Worm (Caenorhabditis elegans) whole organism, mixed stage, embryonic: ENCODE data around the gene C52B11.5.
A peak's percentile ranks its signal among the peaks of the same experiment; 100 is the strongest.

Experiments used
- M03D4.4 ChIP-seq: sonication (generic microtip); optimal IDR thresholded peaks from 2 replicates; lab custom pipeline; 2017; ENCODE audit warnings: mild to moderate bottlenecking, missing genetic modification characterization, missing compliant biosample characterization
- ceh-39 ChIP-seq: fragments of 150-350 bp; optimal IDR thresholded peaks from 2 replicates; lab custom pipeline; 2014; ENCODE audit warnings: missing biosample characterization, missing genetic modification characterization
- ceh-83 ChIP-seq: fragments of 200-800 bp; sonication (Bioruptor generic); optimal IDR thresholded peaks from 2 replicates; lab custom pipeline; 2018; ENCODE audit warnings: mild to moderate bottlenecking, missing genetic modification characterization, missing compliant biosample characterization
- ces-1 ChIP-seq: fragments of 150-350 bp; optimal IDR thresholded peaks from 2 replicates; lab custom pipeline; 2014; ENCODE audit warnings: missing biosample characterization, missing genetic modification reagents, missing genetic modification characterization
- cnd-1 ChIP-seq: fragments of 200-800 bp; sonication (Bioruptor generic); optimal IDR thresholded peaks from 2 replicates; lab custom pipeline; 2018; ENCODE audit warnings: mild to moderate bottlenecking, missing genetic modification characterization, missing compliant biosample characterization
- drap-1 ChIP-seq: fragments of 200-800 bp; sonication (Bioruptor generic); optimal IDR thresholded peaks from 3 replicates; lab custom pipeline; 2018; ENCODE audit warnings: mild to moderate bottlenecking, missing genetic modification characterization, missing compliant biosample characterization
- elt-1 ChIP-seq: sonication (generic microtip); optimal IDR thresholded peaks from 2 replicates; lab custom pipeline; 2017; ENCODE audit warnings: missing genetic modification characterization, mild to moderate bottlenecking, missing compliant biosample characterization, antibody characterized with exemption, moderate library complexity, borderline replicate concordance; ENCODE audit not compliant: insufficient read depth
- elt-3 ChIP-seq: fragments of 150-350 bp; optimal IDR thresholded peaks from 2 replicates; lab custom pipeline; 2014; ENCODE audit warnings: missing biosample characterization, missing genetic modification characterization
- flh-1 ChIP-seq: fragments of 200-800 bp; sonication (Bioruptor generic); optimal IDR thresholded peaks from 2 replicates; lab custom pipeline; 2018; ENCODE audit warnings: mild to moderate bottlenecking, missing genetic modification characterization, moderate library complexity, missing compliant biosample characterization
- ham-2 ChIP-seq: fragments of 200-800 bp; sonication (Bioruptor generic); optimal IDR thresholded peaks from 2 replicates; lab custom pipeline; 2018; ENCODE audit warnings: mild to moderate bottlenecking, missing genetic modification characterization, missing compliant biosample characterization
- hlh-1 ChIP-seq: fragments of 150-350 bp; optimal IDR thresholded peaks from 2 replicates; lab custom pipeline; 2014; ENCODE audit warnings: missing biosample characterization, missing genetic modification reagents, missing genetic modification characterization
- lin-32 ChIP-seq: fragments of 200-800 bp; sonication (Bioruptor generic); optimal IDR thresholded peaks from 2 replicates; lab custom pipeline; 2018; ENCODE audit warnings: mild to moderate bottlenecking, missing genetic modification characterization, missing compliant biosample characterization
- lsy-2 ChIP-seq: fragments of 150-350 bp; optimal IDR thresholded peaks from 2 replicates; lab custom pipeline; 2014; ENCODE audit warnings: missing biosample characterization, missing genetic modification characterization
- mab-5 ChIP-seq: fragments of 150-350 bp; optimal IDR thresholded peaks from 2 replicates; lab custom pipeline; 2014; ENCODE audit warnings: missing biosample characterization, missing genetic modification characterization
- mep-1 ChIP-seq: fragments of 150-350 bp; optimal IDR thresholded peaks from 2 replicates; lab custom pipeline; 2017; ENCODE audit warnings: missing biosample characterization, missing genetic modification reagents, missing genetic modification characterization, inconsistent platforms
- mls-2 ChIP-seq: sonication (generic microtip); optimal IDR thresholded peaks from 2 replicates; lab custom pipeline; 2016; ENCODE audit warnings: mild to moderate bottlenecking, missing genetic modification characterization, moderate library complexity, missing compliant biosample characterization
- nhr-12 ChIP-seq: fragments of 150-350 bp; optimal IDR thresholded peaks from 2 replicates; lab custom pipeline; 2014; ENCODE audit warnings: missing biosample characterization, missing genetic modification characterization
- nhr-237 ChIP-seq: fragments of 150-350 bp; optimal IDR thresholded peaks from 2 replicates; lab custom pipeline; 2014; ENCODE audit warnings: missing biosample characterization, missing genetic modification characterization
- nhr-28 ChIP-seq: fragments of 150-350 bp; optimal IDR thresholded peaks from 2 replicates; lab custom pipeline; 2014; ENCODE audit warnings: missing biosample characterization, missing genetic modification characterization
- nhr-76 ChIP-seq: sonication (generic microtip); optimal IDR thresholded peaks from 2 replicates; lab custom pipeline; 2017; ENCODE audit warnings: missing biosample characterization, missing genetic modification characterization
- pha-4 ChIP-seq: fragments of 150-350 bp; optimal IDR thresholded peaks from 2 replicates; lab custom pipeline; 2018; ENCODE audit warnings: missing biosample characterization, missing genetic modification reagents, missing genetic modification characterization
- sem-2 ChIP-seq: fragments of 200-800 bp; sonication (Bioruptor generic); optimal IDR thresholded peaks from 2 replicates; lab custom pipeline; 2018; ENCODE audit warnings: mild to moderate bottlenecking, missing genetic modification characterization, missing compliant biosample characterization
- snpc-4 ChIP-seq: fragments of 150-350 bp; optimal IDR thresholded peaks from 2 replicates; lab custom pipeline; 2014; ENCODE audit warnings: missing biosample characterization, missing genetic modification characterization
- sptf-1 ChIP-seq: sonication (generic microtip); optimal IDR thresholded peaks from 2 replicates; lab custom pipeline; 2017; ENCODE audit warnings: mild to moderate bottlenecking, missing genetic modification characterization, moderate library complexity, missing compliant biosample characterization
- tbx-8 ChIP-seq: fragments of 200-800 bp; sonication (Bioruptor generic); optimal IDR thresholded peaks from 2 replicates; lab custom pipeline; 2018; ENCODE audit warnings: mild to moderate bottlenecking, missing genetic modification characterization, moderate library complexity, missing compliant biosample characterization
- unc-120 ChIP-seq: sonication (generic microtip); optimal IDR thresholded peaks from 2 replicates; lab custom pipeline; 2017; ENCODE audit warnings: missing genetic modification characterization, missing compliant biosample characterization; ENCODE audit not compliant: poor library complexity, severe bottlenecking
- unc-39 ChIP-seq: fragments of 150-350 bp; optimal IDR thresholded peaks from 2 replicates; lab custom pipeline; 2014; ENCODE audit warnings: missing biosample characterization, missing genetic modification characterization
- unc-62 ChIP-seq: fragments of 150-350 bp; optimal IDR thresholded peaks from 2 replicates; lab custom pipeline; 2014; ENCODE audit warnings: missing biosample characterization, missing genetic modification reagents, missing genetic modification characterization
- zip-8 ChIP-seq: fragments of 150-350 bp; optimal IDR thresholded peaks from 2 replicates; lab custom pipeline; 2014; ENCODE audit warnings: missing biosample characterization, missing genetic modification characterization
- ztf-11 ChIP-seq: fragments of 150-350 bp; optimal IDR thresholded peaks from 2 replicates; lab custom pipeline; 2014; ENCODE audit warnings: missing biosample characterization, missing genetic modification characterization

C52B11.5 gene

DNA sequence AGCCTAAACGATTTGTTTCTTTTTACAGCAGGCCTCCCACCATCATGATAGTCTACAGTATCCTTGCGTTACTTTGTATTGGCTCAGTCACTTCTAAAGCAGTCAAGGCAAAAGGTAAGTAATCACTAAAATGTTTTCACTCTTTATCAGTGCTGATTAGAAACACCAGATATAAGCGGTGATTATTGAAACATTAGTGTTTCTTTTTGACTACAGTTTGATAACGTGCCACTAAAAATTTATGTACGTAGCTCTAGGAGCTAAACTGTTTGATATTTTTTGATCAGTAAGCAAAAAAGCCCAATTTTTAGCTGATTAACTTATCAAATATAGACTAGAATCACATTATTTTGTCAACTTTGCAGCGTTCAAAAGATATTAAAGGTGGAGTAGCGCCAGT, 39.0 kb downstream of the C52B11.5 start:
- TF ChIP-seq ztf-11 (no peak), elt-1 (tag; lab: Kevin White, UChicago) (no peak), elt-3 (tag; lab: Kevin White, UChicago) (no peak), nhr-76 (tag; lab: Kevin White, UChicago) (no peak), lin-32 (no peak), snpc-4 (tag; lab: Kevin White, UChicago) (no peak), ceh-39 (tag; lab: Kevin White, UChicago) (no peak), zip-8 (tag; lab: Kevin White, UChicago) (no peak)

DNA sequence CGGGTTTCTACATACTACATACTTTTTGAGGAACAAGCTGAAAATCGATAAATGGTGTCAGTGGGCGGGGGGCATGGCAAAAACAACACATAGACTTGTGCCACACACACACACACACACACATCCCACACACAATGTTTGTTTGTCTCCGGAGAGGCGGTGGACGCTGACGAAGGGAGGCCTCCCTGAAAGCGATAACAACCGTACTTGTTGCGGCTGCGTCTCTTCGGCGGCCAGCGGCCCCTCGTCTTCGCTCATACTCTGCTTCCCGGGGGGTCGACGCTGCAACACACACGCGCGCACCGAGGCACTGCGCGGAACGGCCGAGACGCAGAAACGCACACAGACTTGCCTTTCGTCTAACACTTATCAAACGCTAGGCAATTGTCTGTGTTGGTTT, 47.1 kb downstream of the C52B11.5 start:
- TF ChIP-seq mls-2 (peak; percentile 62), unc-120 (tag; lab: Kevin White, UChicago) (no peak), ces-1 (GFP tag; lab: Kevin White, UChicago) (peak; percentile 19), pha-4 (peak; percentile 72), M03D4.4 (tag; lab: Kevin White, UChicago) (peak; percentile 42), sptf-1 (tag; lab: Kevin White, UChicago) (peak; percentile 34), drap-1 (GFP tag; lab: Kevin White, UChicago) (peak; percentile 51), ham-2 (peak; percentile 87), sem-2 (GFP tag; lab: Kevin White, UChicago) (peak; percentile 30), unc-62 (GFP tag; lab: Kevin White, UChicago) (no peak), mab-5 (no peak), cnd-1 (tag; lab: Kevin White, UChicago) (peak; percentile 8)

DNA sequence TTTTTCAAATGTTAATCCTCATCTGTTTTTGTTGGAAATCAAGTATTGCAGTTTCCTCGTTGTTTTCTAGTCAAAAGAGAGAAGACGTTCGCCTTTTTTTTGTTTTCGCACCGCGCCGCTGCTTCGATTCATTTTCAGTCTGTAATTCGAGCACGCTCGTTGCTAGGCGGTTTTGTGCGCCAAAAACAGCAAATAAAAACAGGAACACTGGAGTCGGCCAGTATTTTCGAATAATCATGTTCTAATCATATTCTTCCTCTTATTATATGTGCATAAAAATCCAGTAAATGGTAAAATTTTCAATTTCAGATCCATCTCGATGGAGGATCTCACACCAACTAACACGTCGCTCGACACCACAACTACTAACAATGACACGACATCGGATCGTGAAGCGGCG, 48.5 kb downstream of the C52B11.5 start, which contains the start of gene pdk-1:
Gene pdk-1, plus strand, starts transcription at position 301 of the 400 bp plus-strand sequence.
- no peak for TF ChIP-seq lin-32
- TF ChIP-seq pha-4, result no peak
- no peak for TF ChIP-seq cnd-1 (tag; lab: Kevin White, UChicago)

DNA sequence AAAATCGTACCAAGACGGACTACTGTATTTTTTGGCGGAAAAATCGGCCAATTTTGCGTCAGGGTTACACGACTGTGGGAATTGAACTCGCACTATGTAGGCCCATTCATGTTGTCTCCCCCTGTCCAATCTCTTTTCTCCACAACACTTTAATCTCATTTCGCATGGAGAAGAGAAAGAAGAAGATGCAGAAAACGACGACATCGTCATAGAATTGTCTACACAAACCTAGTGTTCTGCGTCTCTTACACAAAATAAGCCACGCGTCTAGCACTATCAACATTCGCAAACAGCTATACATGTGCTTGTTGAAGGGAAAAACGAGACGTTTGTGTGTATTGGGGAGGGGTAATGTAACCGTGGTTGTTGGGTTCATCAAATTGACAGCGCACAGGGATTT, 50.4 kb downstream of the C52B11.5 start:
- TF ChIP-seq mab-5 (peak; percentile 29), mep-1 (tag; lab: Kevin White, UChicago) (peak; percentile 84), nhr-237 (peak; percentile 91), pha-4 (no peak), sem-2 (GFP tag; lab: Kevin White, UChicago) (no peak), unc-62 (GFP tag; lab: Kevin White, UChicago) (peak; percentile 10), snpc-4 (tag; lab: Kevin White, UChicago) (no peak), mls-2 (peak; percentile 8), tbx-8 (no peak), elt-3 (tag; lab: Kevin White, UChicago) (no peak), ceh-83 (GFP tag; lab: Kevin White, UChicago) (no peak), unc-39 (tag; lab: Kevin White, UChicago) (no peak), sptf-1 (tag; lab: Kevin White, UChicago) (peak; percentile 47), nhr-12 (tag; lab: Kevin White, UChicago) (no peak), lsy-2 (tag; lab: Kevin White, UChicago) (peak; percentile 25), ztf-11 (no peak), hlh-1 (tag; lab: Kevin White, UChicago) (no peak), ham-2 (peak; percentile 53), nhr-28 (tag; lab: Kevin White, UChicago) (no peak), drap-1 (GFP tag; lab: Kevin White, UChicago) (peak; percentile 46), nhr-76 (tag; lab: Kevin White, UChicago) (no peak), flh-1 (GFP tag; lab: Kevin White, UChicago) (no peak), ces-1 (GFP tag; lab: Kevin White, UChicago) (peak; percentile 99)
